Worm (Caenorhabditis elegans) whole organism, midembryonic: Measurements from ENCODE around the gene srz-61.

Source experiments
- T22C8.4 ChIP-seq: fragments of 200-800 bp; sonication (Bioruptor generic); IDR thresholded peaks from 2 replicates; pipeline ENCODE4 v1.3.6; 2022; ENCODE audit warnings: missing genetic modification characterization, missing compliant biosample characterization
- cog-1 ChIP-seq: sonication (generic microtip); optimal IDR thresholded peaks from 2 replicates; lab custom pipeline; 2016; ENCODE audit warnings: missing genetic modification characterization, missing compliant biosample characterization
- flt-1 ChIP-seq: fragments of 200-800 bp; sonication (Bioruptor generic); IDR thresholded peaks from 2 replicates; pipeline ENCODE4 v1.3.6; 2022; ENCODE audit warnings: missing genetic modification characterization, missing compliant biosample characterization
- klf-2 ChIP-seq: fragments of 200-800 bp; sonication (Bioruptor generic); conservative IDR thresholded peaks from 2 replicates; pipeline ENCODE4 v1.3.6; 2022; ENCODE audit warnings: missing genetic modification reagents, missing genetic modification characterization, missing compliant biosample characterization
- med-1 ChIP-seq: sonication (generic microtip); optimal IDR thresholded peaks from 2 replicates; lab custom pipeline; 2017; ENCODE audit warnings: missing genetic modification characterization, mild to moderate bottlenecking, missing compliant biosample characterization, antibody characterized with exemption, missing genetic modification reagents; ENCODE audit not compliant: insufficient read depth
- ref-1 ChIP-seq: fragments of 200-800 bp; sonication (Bioruptor generic); conservative IDR thresholded peaks from 2 replicates; pipeline ENCODE4 v1.3.6; 2022; ENCODE audit warnings: missing genetic modification reagents, missing genetic modification characterization, missing compliant biosample characterization
- tab-1 ChIP-seq: fragments of 200-800 bp; sonication (Bioruptor generic); IDR thresholded peaks from 2 replicates; pipeline ENCODE4 v1.3.6; 2022; ENCODE audit warnings: missing genetic modification characterization, missing compliant biosample characterization
- ztf-23 ChIP-seq: fragments of 200-800 bp; sonication (Bioruptor generic); IDR thresholded peaks from 2 replicates; pipeline ENCODE4 v1.3.6; 2022; ENCODE audit warnings: missing genetic modification reagents, missing genetic modification characterization, missing compliant biosample characterization
- ztf-29 ChIP-seq: fragments of 200-800 bp; sonication (Bioruptor generic); IDR thresholded peaks from 2 replicates; pipeline ENCODE4 v1.3.6; 2022; ENCODE audit warnings: missing genetic modification reagents, missing genetic modification characterization, missing compliant biosample characterization

srz-61 gene

ce11 chrIV:16320410-16320809 lies 556 bp upstream of the srz-61 start, which contains the start of gene K03D3.5:
Gene K03D3.5 (minus strand): TSS chrIV:16320510.
- TF ChIP-seq ztf-29 (no peak), tab-1 (GFP tag; lab: Robert Waterston, UW) (no peak), med-1 (no peak), klf-2 (no peak), ref-1 (GFP tag; lab: Robert Waterston, UW) (no peak), cog-1 (tag; lab: Kevin White, UChicago) (no peak), flt-1 (no peak), T22C8.4 (GFP tag; lab: Robert Waterston, UW) (no peak), ztf-23 (GFP tag; lab: Robert Waterston, UW) (no peak)

- no peak for TF ChIP-seq T22C8.4 (GFP tag; lab: Robert Waterston, UW)
- TF ChIP-seq ztf-23 (GFP tag; lab: Robert Waterston, UW): no peak
- TF ChIP-seq klf-2: no peak
- no peak for TF ChIP-seq med-1
- TF ChIP-seq ztf-29: no peak
- TF ChIP-seq cog-1 (tag; lab: Kevin White, UChicago): no peak
- TF ChIP-seq flt-1: no peak
- TF ChIP-seq tab-1 (GFP tag; lab: Robert Waterston, UW): no peak
- no peak for TF ChIP-seq ref-1 (GFP tag; lab: Robert Waterston, UW)
Measured at ce11 chrIV:16323373-16323772, 2.4 kb downstream of the srz-61 start, which contains the start of gene srz-104. Gene srz-104 (plus strand): TSS chrIV:16323673.

- no peak for TF ChIP-seq ztf-29
- no peak for TF ChIP-seq klf-2
- TF ChIP-seq med-1: no peak
- TF ChIP-seq tab-1 (GFP tag; lab: Robert Waterston, UW): no peak
Measured at ce11 chrIV:16324589-16324988, 3.6 kb downstream of the srz-61 start, which contains the start of gene srz-105. Gene srz-105 (plus strand): TSS chrIV:16324889.

ce11 chrIV:16328519-16328918 lies 7.6 kb downstream of the srz-61 start, which contains the start of gene K03D3.2:
Gene K03D3.2 (minus strand): TSS chrIV:16328619.
- TF ChIP-seq ztf-23 (GFP tag; lab: Robert Waterston, UW) (no peak), ztf-29 (no peak), flt-1 (no peak), T22C8.4 (GFP tag; lab: Robert Waterston, UW) (no peak), ref-1 (GFP tag; lab: Robert Waterston, UW) (no peak), tab-1 (GFP tag; lab: Robert Waterston, UW) (no peak), cog-1 (tag; lab: Kevin White, UChicago) (no peak), klf-2 (no peak), med-1 (no peak)

- TF ChIP-seq T22C8.4 (GFP tag; lab: Robert Waterston, UW) (no peak), ref-1 (GFP tag; lab: Robert Waterston, UW) (no peak), tab-1 (GFP tag; lab: Robert Waterston, UW) (no peak), cog-1 (tag; lab: Kevin White, UChicago) (no peak), ztf-23 (GFP tag; lab: Robert Waterston, UW) (no peak), klf-2 (no peak), med-1 (no peak), flt-1 (no peak), ztf-29 (no peak)
Measured at ce11 chrIV:16329159-16329558, 8.2 kb downstream of the srz-61 start, which contains the start of gene srz-74. Gene srz-74 (plus strand): TSS chrIV:16329459.

- no peak for TF ChIP-seq ztf-23 (GFP tag; lab: Robert Waterston, UW)
- TF ChIP-seq klf-2: no peak
- no peak for TF ChIP-seq T22C8.4 (GFP tag; lab: Robert Waterston, UW)
- TF ChIP-seq cog-1 (tag; lab: Kevin White, UChicago): no peak
- no peak for TF ChIP-seq tab-1 (GFP tag; lab: Robert Waterston, UW)
- no peak for TF ChIP-seq med-1
- TF ChIP-seq ref-1 (GFP tag; lab: Robert Waterston, UW): no peak
- no peak for TF ChIP-seq flt-1
- TF ChIP-seq ztf-29: no peak
Measured at ce11 chrIV:16330508-16330907, 9.5 kb downstream of the srz-61 start.

ce11 chrIV:16332585-16332984 lies 11.6 kb downstream of the srz-61 start, which contains the start of gene srz-71:
Gene srz-71 (plus strand): TSS chrIV:16332885.
- TF ChIP-seq cog-1 (tag; lab: Kevin White, UChicago) (no peak), tab-1 (GFP tag; lab: Robert Waterston, UW) (no peak), klf-2 (no peak), ztf-29 (no peak), med-1 (no peak), ref-1 (GFP tag; lab: Robert Waterston, UW) (no peak), T22C8.4 (GFP tag; lab: Robert Waterston, UW) (no peak), flt-1 (no peak), ztf-23 (GFP tag; lab: Robert Waterston, UW) (no peak)

- TF ChIP-seq med-1 (no peak), T22C8.4 (GFP tag; lab: Robert Waterston, UW) (no peak), flt-1 (no peak), klf-2 (no peak), cog-1 (tag; lab: Kevin White, UChicago) (no peak), ztf-23 (GFP tag; lab: Robert Waterston, UW) (no peak), ref-1 (GFP tag; lab: Robert Waterston, UW) (no peak), ztf-29 (no peak), tab-1 (GFP tag; lab: Robert Waterston, UW) (no peak)
Measured at ce11 chrIV:16333121-16333520, 12.2 kb downstream of the srz-61 start.

ce11 chrIV:16335037-16335436 lies 14.1 kb downstream of the srz-61 start, which contains the start of gene srz-38:
Gene srz-38 (plus strand): TSS chrIV:16335337.
- TF ChIP-seq T22C8.4 (GFP tag; lab: Robert Waterston, UW): no peak
- TF ChIP-seq klf-2: no peak
- no peak for TF ChIP-seq ref-1 (GFP tag; lab: Robert Waterston, UW)
- no peak for TF ChIP-seq tab-1 (GFP tag; lab: Robert Waterston, UW)
- TF ChIP-seq ztf-23 (GFP tag; lab: Robert Waterston, UW): no peak
- no peak for TF ChIP-seq med-1
- TF ChIP-seq cog-1 (tag; lab: Kevin White, UChicago): no peak

ce11 chrIV:16336721-16337120 lies 15.8 kb downstream of the srz-61 start, which contains the start of gene C35D6.13:
Gene C35D6.13 (plus strand): TSS chrIV:16337021.
- TF ChIP-seq T22C8.4 (GFP tag; lab: Robert Waterston, UW) (no peak), tab-1 (GFP tag; lab: Robert Waterston, UW) (no peak), ztf-23 (GFP tag; lab: Robert Waterston, UW) (no peak), med-1 (no peak)
